Fruit fly (Drosophila melanogaster) whole organism, embryonic: ENCODE measurements around the gene CG11986.

Experiments used
- CG10209 ChIP-seq: fragments of 200-800 bp; sonication (Bioruptor generic); optimal IDR thresholded peaks from 3 replicates; lab custom pipeline; 2017; ENCODE audit warnings: missing biosample characterization, mild to moderate bottlenecking, missing genetic modification characterization, missing genetic modification reagents
- CG10462 ChIP-seq: fragments of 200-800 bp; sonication (Bioruptor generic); optimal IDR thresholded peaks from 2 replicates; lab custom pipeline; 2016; ENCODE audit warnings: missing biosample characterization, missing genetic modification characterization
- CG11560 ChIP-seq: fragments of 200-800 bp; sonication (Bioruptor generic); IDR thresholded peaks from 3 replicates; pipeline ENCODE4 v1.3.6; 2022; ENCODE audit warnings: missing biosample characterization, missing genetic modification characterization
- CG14050 ChIP-seq: fragments of 200-800 bp; sonication (Bioruptor generic); IDR thresholded peaks from 3 replicates; pipeline ENCODE4 v1.3.6; 2022; ENCODE audit warnings: missing biosample characterization, missing genetic modification characterization
- CG14441 ChIP-seq: fragments of 200-800 bp; sonication (Bioruptor generic); IDR thresholded peaks from 2 replicates; pipeline ENCODE4 v1.3.6; 2022; ENCODE audit warnings: missing biosample characterization, missing genetic modification characterization
- CG15073 ChIP-seq: fragments of 200-800 bp; sonication (Bioruptor generic); optimal IDR thresholded peaks from 2 replicates; lab custom pipeline; 2016; ENCODE audit warnings: missing biosample characterization, missing genetic modification characterization
- CG1529 ChIP-seq: fragments of 200-800 bp; sonication (Bioruptor generic); optimal IDR thresholded peaks from 3 replicates; lab custom pipeline; 2018; ENCODE audit warnings: missing biosample characterization, missing genetic modification characterization
- CG15601 ChIP-seq: fragments of 200-800 bp; sonication (Bioruptor generic); optimal IDR thresholded peaks from 3 replicates; lab custom pipeline; 2019; ENCODE audit warnings: missing biosample characterization, mild to moderate bottlenecking, missing genetic modification characterization, moderate library complexity
- CG17385 ChIP-seq: fragments of 200-800 bp; sonication (Bioruptor generic); optimal IDR thresholded peaks from 3 replicates; lab custom pipeline; 2018; ENCODE audit warnings: missing biosample characterization, mild to moderate bottlenecking, missing genetic modification characterization
- CG18011 ChIP-seq: fragments of 200-800 bp; sonication (Bioruptor generic); optimal IDR thresholded peaks from 2 replicates; lab custom pipeline; 2017; ENCODE audit warnings: missing biosample characterization, missing genetic modification characterization, mild to moderate bottlenecking, moderate library complexity, missing genotype
- CG1832 ChIP-seq: fragments of 200-800 bp; sonication (Bioruptor generic); optimal IDR thresholded peaks from 2 replicates; lab custom pipeline; 2017; ENCODE audit warnings: missing biosample characterization, mild to moderate bottlenecking, missing genetic modification characterization, inconsistent platforms
- CG34422 ChIP-seq: fragments of 200-800 bp; sonication (Bioruptor generic); IDR thresholded peaks from 3 replicates; pipeline ENCODE4 v1.3.6; 2022; ENCODE audit warnings: missing biosample characterization, missing genetic modification characterization
- CG6175 ChIP-seq: fragments of 200-800 bp; sonication (Bioruptor generic); IDR thresholded peaks from 3 replicates; pipeline ENCODE4 v1.3.6; 2022; ENCODE audit warnings: missing biosample characterization, missing genetic modification characterization
- CG6254 ChIP-seq: fragments of 200-800 bp; sonication (Bioruptor generic); optimal IDR thresholded peaks from 3 replicates; lab custom pipeline; 2017; ENCODE audit warnings: mild to moderate bottlenecking, missing biosample characterization, missing genetic modification reagents, missing genetic modification characterization
- CG6683 ChIP-seq: fragments of 200-800 bp; sonication (Bioruptor generic); optimal IDR thresholded peaks from 2 replicates; lab custom pipeline; 2017; ENCODE audit warnings: missing biosample characterization, mild to moderate bottlenecking, missing genetic modification characterization, missing genetic modification reagents
- CG6765 ChIP-seq: fragments of 200-800 bp; sonication (Bioruptor generic); optimal IDR thresholded peaks from 3 replicates; lab custom pipeline; 2017; ENCODE audit warnings: missing biosample characterization, mild to moderate bottlenecking, missing genetic modification characterization
- CG6813 ChIP-seq: fragments of 200-800 bp; sonication (Bioruptor generic); optimal IDR thresholded peaks from 2 replicates; lab custom pipeline; 2017; ENCODE audit warnings: missing biosample characterization, missing genetic modification characterization, mild to moderate bottlenecking, moderate library complexity, missing genetic modification reagents
- CG7963 ChIP-seq: fragments of 200-800 bp; sonication (Bioruptor generic); IDR thresholded peaks from 3 replicates; pipeline ENCODE4 v1.3.6; 2022; ENCODE audit warnings: missing biosample characterization, missing genetic modification characterization; ENCODE audit not compliant: partially characterized antibody
- CG7987 ChIP-seq: fragments of 200-800 bp; sonication (Bioruptor generic); optimal IDR thresholded peaks from 2 replicates; lab custom pipeline; 2018; ENCODE audit warnings: missing biosample characterization, mild to moderate bottlenecking, missing genetic modification characterization, moderate library complexity
- CG9797 ChIP-seq: fragments of 200-800 bp; sonication (Bioruptor generic); optimal IDR thresholded peaks from 3 replicates; lab custom pipeline; 2018; ENCODE audit warnings: missing biosample characterization, mild to moderate bottlenecking, missing genetic modification characterization
- Dbx ChIP-seq: fragments of 200-800 bp; sonication (Bioruptor generic); IDR thresholded peaks from 3 replicates; pipeline ENCODE4 v1.3.6; 2022; ENCODE audit warnings: missing biosample characterization, missing genetic modification characterization
- Dip2 ChIP-seq: fragments of 200-800 bp; sonication (Bioruptor generic); IDR thresholded peaks from 2 replicates; pipeline ENCODE4 v1.3.6; 2022; ENCODE audit warnings: missing biosample characterization, missing genetic modification characterization
- Dip3 ChIP-seq: fragments of 200-800 bp; sonication (Bioruptor generic); optimal IDR thresholded peaks from 3 replicates; lab custom pipeline; 2016; ENCODE audit warnings: missing biosample characterization, missing genetic modification characterization
- ERR ChIP-seq: fragments of 200-800 bp; sonication (Bioruptor generic); optimal IDR thresholded peaks from 2 replicates; lab custom pipeline; 2016; ENCODE audit warnings: missing biosample characterization, missing genetic modification characterization
- Elba2 ChIP-seq: fragments of 200-800 bp; sonication (Bioruptor generic); optimal IDR thresholded peaks from 3 replicates; lab custom pipeline; 2016; ENCODE audit warnings: missing biosample characterization, missing genetic modification characterization
- HLH54F ChIP-seq: fragments of 200-800 bp; sonication (Bioruptor generic); optimal IDR thresholded peaks from 3 replicates; lab custom pipeline; 2016; ENCODE audit warnings: missing biosample characterization, missing genetic modification characterization
- HLHmδ ChIP-seq: fragments of 200-800 bp; sonication (Bioruptor generic); optimal IDR thresholded peaks from 2 replicates; lab custom pipeline; 2018; ENCODE audit warnings: missing biosample characterization, mild to moderate bottlenecking, missing genetic modification characterization, moderate library complexity
- Hr3 ChIP-seq: fragments of 200-800 bp; sonication (Bioruptor generic); optimal IDR thresholded peaks from 3 replicates; lab custom pipeline; 2016; ENCODE audit warnings: missing biosample characterization, missing genetic modification characterization
- Hr78 ChIP-seq, 2 experiments: fragments of 200-800 bp in 1 of 2; fragments of >200 bp in 1 of 2; sonication (Bioruptor generic) in 1 of 2; optimal IDR thresholded peaks; 2 replicates each; lab custom pipeline; 2017 to 2019; ENCODE audit warnings: missing biosample characterization in 2 of 2, missing genetic modification characterization in 2 of 2, mild to moderate bottlenecking in 1 of 2, moderate library complexity in 1 of 2
- Optix ChIP-seq: fragments of 200-800 bp; sonication (Bioruptor generic); IDR thresholded peaks from 3 replicates; pipeline ENCODE4 v1.3.6; 2022; ENCODE audit warnings: missing biosample characterization, missing genetic modification characterization
- Sry-β ChIP-seq: fragments of 200-800 bp; sonication (Bioruptor generic); optimal IDR thresholded peaks from 2 replicates; lab custom pipeline; 2018; ENCODE audit warnings: missing biosample characterization, mild to moderate bottlenecking, missing genetic modification characterization, moderate library complexity
- Trl ChIP-seq, 3 experiments: fragments of >200 bp in 2 of 3; fragments of 200-800 bp in 1 of 3; sonication (Bioruptor generic) in 1 of 3; optimal IDR thresholded peaks; 2 replicates in 1 of 3; 3 replicates in 2 of 3; lab custom pipeline; 2016 to 2017; ENCODE audit warnings: missing biosample characterization in 1 of 3, missing genetic modification characterization in 1 of 3
- ap ChIP-seq: fragments of 200-800 bp; sonication (Bioruptor generic); IDR thresholded peaks from 2 replicates; pipeline ENCODE4 v1.3.6; 2022; ENCODE audit warnings: missing biosample characterization, missing genetic modification characterization
- bcd ChIP-seq: fragments of 200-800 bp; sonication (Bioruptor generic); optimal IDR thresholded peaks from 2 replicates; lab custom pipeline; 2017; ENCODE audit warnings: missing biosample characterization, mild to moderate bottlenecking, missing genetic modification characterization
- chif ChIP-seq, 2 experiments: fragments of 200-800 bp; sonication (Bioruptor generic); optimal IDR thresholded peaks; 3 replicates each; lab custom pipeline; 2016; ENCODE audit warnings: missing biosample characterization in 2 of 2, missing genetic modification characterization in 2 of 2
- chn ChIP-seq: fragments of 200-800 bp; sonication (Bioruptor generic); optimal IDR thresholded peaks from 2 replicates; lab custom pipeline; 2016; ENCODE audit warnings: missing biosample characterization, missing genetic modification characterization
- gcm2 ChIP-seq: fragments of 200-800 bp; sonication (Bioruptor generic); optimal IDR thresholded peaks from 2 replicates; lab custom pipeline; 2016; ENCODE audit warnings: missing biosample characterization, missing genetic modification characterization
- grau ChIP-seq: fragments of 200-800 bp; optimal IDR thresholded peaks from 3 replicates; lab custom pipeline; 2019; ENCODE audit warnings: missing biosample characterization, mild to moderate bottlenecking, missing genetic modification characterization, moderate library complexity
- ind ChIP-seq: fragments of 200-800 bp; sonication (Bioruptor generic); optimal IDR thresholded peaks from 3 replicates; lab custom pipeline; 2016; ENCODE audit warnings: missing biosample characterization, missing genetic modification characterization
- klu ChIP-seq: fragments of 200-800 bp; sonication (Bioruptor generic); IDR thresholded peaks from 2 replicates; pipeline ENCODE4 v1.3.6; 2022; ENCODE audit warnings: missing biosample characterization, missing genetic modification characterization
- mam ChIP-seq: fragments of 200-800 bp; sonication (Bioruptor generic); optimal IDR thresholded peaks from 3 replicates; lab custom pipeline; 2016; ENCODE audit warnings: missing biosample characterization, missing genetic modification characterization
- nau ChIP-seq: fragments of 200-800 bp; sonication (Bioruptor generic); optimal IDR thresholded peaks from 3 replicates; lab custom pipeline; 2017; ENCODE audit warnings: missing biosample characterization, mild to moderate bottlenecking, missing genetic modification characterization, missing genetic modification reagents
- nerfin-2 ChIP-seq: fragments of 200-800 bp; sonication (Bioruptor generic); IDR thresholded peaks from 2 replicates; pipeline ENCODE4 v1.3.6; 2022; ENCODE audit warnings: missing biosample characterization, missing genetic modification characterization; ENCODE audit not compliant: partially characterized antibody
- nmo ChIP-seq: fragments of 200-800 bp; sonication (Bioruptor generic); optimal IDR thresholded peaks from 2 replicates; lab custom pipeline; 2018; ENCODE audit warnings: missing biosample characterization, mild to moderate bottlenecking, missing genetic modification characterization, moderate library complexity
- sima ChIP-seq: fragments of 200-800 bp; sonication (Bioruptor generic); optimal IDR thresholded peaks from 2 replicates; lab custom pipeline; 2016; ENCODE audit warnings: missing biosample characterization, missing genetic modification characterization
- sob ChIP-seq: fragments of 200-800 bp; sonication (Bioruptor generic); IDR thresholded peaks from 2 replicates; pipeline ENCODE4 v1.3.6; 2022; ENCODE audit warnings: missing biosample characterization, missing genetic modification characterization
- tx ChIP-seq: fragments of 200-800 bp; sonication (Bioruptor generic); optimal IDR thresholded peaks from 2 replicates; lab custom pipeline; 2016; ENCODE audit warnings: missing biosample characterization, missing genetic modification characterization
- unc-4 ChIP-seq: fragments of 200-800 bp; sonication (Bioruptor generic); IDR thresholded peaks from 2 replicates; pipeline ENCODE4 v1.3.6; 2022; ENCODE audit warnings: missing biosample characterization, missing genetic modification characterization; ENCODE audit not compliant: partially characterized antibody
- vvl ChIP-seq: fragments of 200-800 bp; sonication (Bioruptor generic); IDR thresholded peaks from 2 replicates; pipeline ENCODE4 v1.3.6; 2022; ENCODE audit warnings: missing biosample characterization, missing genetic modification characterization
- wor ChIP-seq: fragments of 200-800 bp; sonication (Bioruptor generic); IDR thresholded peaks from 2 replicates; pipeline ENCODE4 v1.3.6; 2022; ENCODE audit warnings: missing biosample characterization, missing genetic modification characterization

Gene CG11986

DNA sequence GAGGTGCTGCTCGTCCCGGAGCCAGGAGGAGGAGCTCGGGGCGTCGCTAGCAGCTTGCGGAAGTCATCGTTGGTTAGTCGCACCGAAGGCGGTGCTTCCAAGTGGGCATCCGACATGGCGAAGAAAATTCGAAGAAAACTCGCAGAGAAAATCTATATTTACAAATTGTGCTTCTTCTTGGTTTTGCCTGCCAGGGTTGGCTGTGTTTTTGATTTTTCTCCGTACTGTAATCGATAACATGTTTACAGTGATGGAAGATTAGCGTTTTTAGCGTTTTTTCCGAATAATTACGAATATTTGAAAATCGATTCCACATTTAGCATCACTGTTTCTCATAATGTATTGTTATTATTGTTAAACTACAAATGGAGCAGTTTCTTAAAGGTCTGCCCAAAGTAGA lies 49.6 kb downstream of the CG11986 start, which contains the start of the genes beag and Ada (continued):
- TF ChIP-seq ERR (GFP tag; lab: Kevin White, UChicago) = peak; percentile 2
- peak; percentile 40 for TF ChIP-seq CG18011 (GFP tag; lab: Kevin White, UChicago)
- peak; percentile 25 for TF ChIP-seq CG9797
- TF ChIP-seq Elba2 = no peak
- TF ChIP-seq CG15601 = peak; percentile 39
- no peak for TF ChIP-seq CG15073
- no peak for TF ChIP-seq CG6765 (GFP tag; lab: Kevin White, UChicago)
- TF ChIP-seq CG17385 (GFP tag; lab: Kevin White, UChicago) = peak; percentile 99
- TF ChIP-seq Hr78 (GFP tag; optimal IDR thresholded peaks at IDR 0.05; lab: Kevin White, UChicago) = no peak
- TF ChIP-seq grau (tag; lab: Kevin White, UChicago) = peak; percentile 63
- peak; percentile 40 to 53 for TF ChIP-seq chif (GFP tag; optimal IDR thresholded peaks at IDR 0.05; lab: Kevin White, UChicago)
- no peak for TF ChIP-seq nau (GFP tag; lab: Kevin White, UChicago)
- TF ChIP-seq wor (GFP tag; lab: Robert Waterston, UW) = no peak
- TF ChIP-seq CG7963 = no peak
- TF ChIP-seq sima (GFP tag; lab: Kevin White, UChicago) = no peak
- peak; percentile 15 for TF ChIP-seq CG7987
- peak; percentile 6 for TF ChIP-seq Hr3 (GFP tag; lab: Kevin White, UChicago)
- TF ChIP-seq CG10462 (GFP tag; lab: Kevin White, UChicago) = peak; percentile 52
- TF ChIP-seq mam = peak; percentile 54
- TF ChIP-seq CG1832 = no peak
- peak; percentile 26 for TF ChIP-seq ind (GFP tag; lab: Kevin White, UChicago)
- TF ChIP-seq tx (GFP tag; lab: Kevin White, UChicago) = peak; percentile 38
- TF ChIP-seq Optix (GFP tag; lab: Robert Waterston, UW) = no peak
- peak; percentile 99 for TF ChIP-seq Sry-β (GFP tag; lab: Kevin White, UChicago)
- no peak for TF ChIP-seq ap (GFP tag; lab: Robert Waterston, UW)
- no peak for TF ChIP-seq Trl (optimal IDR thresholded peaks at IDR 0.05; lab: Kevin White, UChicago)
- TF ChIP-seq Trl (GFP tag; optimal IDR thresholded peaks at IDR 0.05; lab: Kevin White, UChicago) = peak; percentile 32
- no peak for TF ChIP-seq CG6683 (GFP tag; lab: Kevin White, UChicago)
- TF ChIP-seq vvl (GFP tag; lab: Robert Waterston, UW) = peak; percentile 52
- TF ChIP-seq chn (GFP tag; lab: Kevin White, UChicago) = peak; percentile 39
- peak; percentile 28; the same call in 1 of the 3 replicates for TF ChIP-seq Dbx (GFP tag; lab: Robert Waterston, UW)
- TF ChIP-seq klu = no peak
- TF ChIP-seq CG6813 (GFP tag; lab: Kevin White, UChicago) = no peak
- TF ChIP-seq CG14050 = no peak
- TF ChIP-seq Dip2 (GFP tag; lab: Robert Waterston, UW) = no peak
- TF ChIP-seq gcm2 (GFP tag; lab: Kevin White, UChicago) = no peak
- no peak for TF ChIP-seq bcd (GFP tag; lab: Kevin White, UChicago)
- no peak for TF ChIP-seq HLHmδ (GFP tag; lab: Kevin White, UChicago)
- peak; percentile 51 for TF ChIP-seq nmo (GFP tag; lab: Kevin White, UChicago)
- peak; percentile 33 for TF ChIP-seq HLH54F (GFP tag; lab: Kevin White, UChicago)
- no peak for TF ChIP-seq CG14441 (GFP tag; lab: Robert Waterston, UW)
- TF ChIP-seq CG10209 = no peak
- TF ChIP-seq CG11560 (tag; lab: Robert Waterston, UW) = no peak
- TF ChIP-seq CG34422 (GFP tag; lab: Robert Waterston, UW) = peak; percentile 52; the same call in 1 of the 3 replicates
- no peak for TF ChIP-seq CG6175 (GFP tag; lab: Robert Waterston, UW)
- peak; percentile 52 for TF ChIP-seq unc-4 (GFP tag; lab: Robert Waterston, UW)
- no peak for TF ChIP-seq CG6254 (GFP tag; lab: Kevin White, UChicago)
- TF ChIP-seq sob (GFP tag; lab: Robert Waterston, UW) = peak; percentile 52; the same call in 1 of the 2 replicates
- no peak for TF ChIP-seq CG1529 (GFP tag; lab: Kevin White, UChicago)
- TF ChIP-seq nerfin-2 = no peak
- TF ChIP-seq Dip3 = no peak
